Worm (Caenorhabditis elegans): ENCODE results near the gene cul-2.

ce11 chrIII:13640869-13641268 is 46.2 kb upstream of the cul-2 start:
- TF ChIP-seq mdl-1 (tag; optimal IDR thresholded peaks at IDR 0.05) (no peak), pha-4 (tag; optimal IDR thresholded peaks at IDR 0.05) (no peak), tbx-2 (tag; optimal IDR thresholded peaks at IDR 0.05) (no peak), snpc-4 (tag; optimal IDR thresholded peaks at IDR 0.05) (no peak), jun-1 (tag; optimal IDR thresholded peaks at IDR 0.05) (no peak), aly-2 (tag; optimal IDR thresholded peaks at IDR 0.05) (no peak), unc-62 (GFP tag; optimal IDR thresholded peaks at IDR 0.05) (no peak), eor-1 (tag; optimal IDR thresholded peaks at IDR 0.05) (no peak), pqm-1 (tag; optimal IDR thresholded peaks at IDR 0.05) (no peak), nhr-237 (tag; optimal IDR thresholded peaks at IDR 0.05) (no peak)
